Fruit fly (Drosophila melanogaster): Measurements from ENCODE around the gene CG33263.

dm6 chr3L:13384489-13384888, 39.5 kb downstream of the CG33263 start, which contains the start of gene CG14110:
- TF ChIP-seq h (optimal IDR thresholded peaks at IDR 0.05) (no peak), ttk (optimal IDR thresholded peaks at IDR 0.05) (no peak), psq (optimal IDR thresholded peaks at IDR 0.05) (no peak), Sin3A (optimal IDR thresholded peaks at IDR 0.05) (no peak)

Measured in Kc167 (cell line).